Worm (Caenorhabditis elegans): Measurements from ENCODE around the gene fbxa-105.

fbxa-105 gene

ce11 chrV:7364059-7364458 is 27.8 kb downstream of the fbxa-105 start, which contains the start of gene cyp-35A2:
Gene cyp-35A2 (minus strand): TSS chrV:7364182.
- TF ChIP-seq nhr-80 (tag; optimal IDR thresholded peaks at IDR 0.05) = peak; percentile 59
- TF ChIP-seq ceh-27 (GFP tag; optimal IDR thresholded peaks at IDR 0.05) = no peak

- no peak for TF ChIP-seq dox-1 (GFP tag; IDR thresholded peaks at IDR 0.05)
- TF ChIP-seq cebp-1 (GFP tag; IDR thresholded peaks at IDR 0.05) = no peak
- TF ChIP-seq cebp-1 (tag; optimal IDR thresholded peaks at IDR 0.05) = no peak
- no peak for TF ChIP-seq unc-130 (GFP tag; optimal IDR thresholded peaks at IDR 0.05)
- no peak for TF ChIP-seq ceh-40 (GFP tag; IDR thresholded peaks at IDR 0.05)
- no peak for TF ChIP-seq hmg-20 (GFP tag; IDR thresholded peaks at IDR 0.05)
- TF ChIP-seq F33H1.4 (GFP tag; IDR thresholded peaks at IDR 0.05) = no peak
- no peak for TF ChIP-seq lsy-27 (tag; optimal IDR thresholded peaks at IDR 0.05; ENCODE audit: borderline replicate concordance, insufficient read depth)
- no peak for TF ChIP-seq die-1 (tag; optimal IDR thresholded peaks at IDR 0.05)
- no peak for TF ChIP-seq lir-1 (GFP tag; conservative IDR thresholded peaks at IDR 0.05)
- TF ChIP-seq ztf-6 (GFP tag; IDR thresholded peaks at IDR 0.05) = no peak
- no peak for TF ChIP-seq nhr-27 (tag; optimal IDR thresholded peaks at IDR 0.05)
- no peak for TF ChIP-seq hmg-1.2 (GFP tag; IDR thresholded peaks at IDR 0.05)
- no peak for TF ChIP-seq F23B12.7 (tag; optimal IDR thresholded peaks at IDR 0.05; ENCODE audit: insufficient read depth)
- TF ChIP-seq mel-28 (tag; optimal IDR thresholded peaks at IDR 0.05; ENCODE audit: borderline replicate concordance) = no peak
- no peak for TF ChIP-seq nhr-80 (tag; optimal IDR thresholded peaks at IDR 0.05)
- TF ChIP-seq snpc-1.1 (tag; optimal IDR thresholded peaks at IDR 0.05; ENCODE audit: insufficient read depth) = no peak
- no peak for TF ChIP-seq B0336.3 (GFP tag; IDR thresholded peaks at IDR 0.05)
Observed at ce11 chrV:7361673-7362072, 30.2 kb downstream of the fbxa-105 start, which contains the start of gene cyp-35A1. Gene cyp-35A1 (minus strand): TSS chrV:7361773.

- TF ChIP-seq snpc-1.3 (tag; optimal IDR thresholded peaks at IDR 0.05; ENCODE audit: insufficient read depth) = no peak
- TF ChIP-seq ztf-25 (GFP tag; IDR thresholded peaks at IDR 0.05) = no peak
- TF ChIP-seq ztf-26 (tag; optimal IDR thresholded peaks at IDR 0.05) = no peak
- TF ChIP-seq lin-54 (GFP tag; optimal IDR thresholded peaks at IDR 0.05) = no peak
- no peak for TF ChIP-seq snpc-1.1 (tag; optimal IDR thresholded peaks at IDR 0.05; ENCODE audit: insufficient read depth)
- TF ChIP-seq hsf-1 (GFP tag; IDR thresholded peaks at IDR 0.05) = no peak
- TF ChIP-seq F57C9.4 (tag; optimal IDR thresholded peaks at IDR 0.05) = no peak
- no peak for TF ChIP-seq atf-7 (tag; optimal IDR thresholded peaks at IDR 0.05)
- TF ChIP-seq nhr-179 (tag; optimal IDR thresholded peaks at IDR 0.05) = no peak
- no peak for TF ChIP-seq ceh-27 (GFP tag; optimal IDR thresholded peaks at IDR 0.05)
- no peak for TF ChIP-seq B0261.1 (tag; optimal IDR thresholded peaks at IDR 0.05)
- no peak for TF ChIP-seq ekl-4 (GFP tag; IDR thresholded peaks at IDR 0.05)
- TF ChIP-seq sdz-38 (tag; optimal IDR thresholded peaks at IDR 0.05) = no peak
- TF ChIP-seq ZK185.1 (tag; optimal IDR thresholded peaks at IDR 0.05; ENCODE audit: poor library complexity, severe bottlenecking) = no peak
- TF ChIP-seq akir-1 (GFP tag; optimal IDR thresholded peaks at IDR 0.05) = no peak
- TF ChIP-seq K11D2.4 (GFP tag; IDR thresholded peaks at IDR 0.05) = no peak
- TF ChIP-seq F10E7.11 (tag; optimal IDR thresholded peaks at IDR 0.05) = no peak
- no peak for TF ChIP-seq madf-3 (GFP tag; IDR thresholded peaks at IDR 0.05)
Observed at ce11 chrV:7357132-7357531, 34.7 kb downstream of the fbxa-105 start, which contains the start of gene C03G6.6. Gene C03G6.6 (plus strand): TSS chrV:7357432.

ce11 chrV:7356684-7357083 is 35.1 kb downstream of the fbxa-105 start, which contains the start of gene C03G6.21:
Gene C03G6.21 (minus strand): TSS chrV:7356784.
- TF ChIP-seq F49E8.2 (tag; optimal IDR thresholded peaks at IDR 0.05; ENCODE audit: insufficient read depth) (no peak), ceh-100 (GFP tag; IDR thresholded peaks at IDR 0.05) (no peak), pbrm-1 (GFP tag; IDR thresholded peaks at IDR 0.05) (no peak), bed-2 (GFP tag; IDR thresholded peaks at IDR 0.05) (no peak), B0261.1 (tag; optimal IDR thresholded peaks at IDR 0.05) (no peak), C17E4.6 (GFP tag; IDR thresholded peaks at IDR 0.05) (no peak), cebp-2 (GFP tag; IDR thresholded peaks at IDR 0.05) (no peak), lin-40 (tag; optimal IDR thresholded peaks at IDR 0.05) (no peak), sptf-2 (GFP tag; optimal IDR thresholded peaks at IDR 0.05) (no peak), F39B2.1 (GFP tag; IDR thresholded peaks at IDR 0.05) (no peak), F52B5.7 (tag; optimal IDR thresholded peaks at IDR 0.05) (no peak), madf-3 (GFP tag; IDR thresholded peaks at IDR 0.05) (no peak)

All from whole organism, young adult.